Fruit fly (Drosophila melanogaster): Measurements from ENCODE around the gene Gr61a.

- TF ChIP-seq usp (GFP tag; optimal IDR thresholded peaks at IDR 0.05) (no peak), CG8478 (optimal IDR thresholded peaks at IDR 0.05) (no peak)
Observed at dm6 chr3L:857063-858015, 16.1 kb downstream of the Gr61a start, which contains the start of gene dpr20.

Data from whole organism.